Worm (Caenorhabditis elegans): ENCODE data around the gene fbxc-7.
"Not testable (repeated sequence)": the region's sequence is repeated elsewhere in the genome, so short reads cannot be mapped to it uniquely, and the experiment has no call there.

- not testable (repeated sequence) for TF ChIP-seq dao-5, W03F9.2, him-1 (tag; optimal IDR thresholded peaks at IDR 0.05)
These were observed 13.4 kb downstream of the fbxc-7 start, which contains the start of gene C32B5.6 for ce11 chrII:968106-968505.
